Worm (Caenorhabditis elegans): ENCODE results near the gene Y38H8A.12.

ce11 chrIV:13482469-13482868 lies 21.7 kb upstream of the Y38H8A.12 start, which contains the start of gene Y38H8A.1:
- TF ChIP-seq grh-1 (GFP tag; IDR thresholded peaks at IDR 0.05) (no peak), hlh-4 (tag; optimal IDR thresholded peaks at IDR 0.05) (no peak), alr-1 (tag; optimal IDR thresholded peaks at IDR 0.05; ENCODE audit: borderline replicate concordance) (no peak), ama-1 (optimal IDR thresholded peaks at IDR 0.05) (no peak), ztf-11 (tag; optimal IDR thresholded peaks at IDR 0.05) (no peak), mep-1 (tag; optimal IDR thresholded peaks at IDR 0.05) (no peak), dpl-1 (GFP tag; optimal IDR thresholded peaks at IDR 0.05) (no peak), ceh-82 (tag; optimal IDR thresholded peaks at IDR 0.05) (no peak), hpl-2 (GFP tag; optimal IDR thresholded peaks at IDR 0.05) (no peak), pax-3 (tag; optimal IDR thresholded peaks at IDR 0.05) (no peak), fkh-10 (GFP tag; optimal IDR thresholded peaks at IDR 0.05) (no peak), ztf-4 (tag; optimal IDR thresholded peaks at IDR 0.05) (no peak), fos-1 (tag; optimal IDR thresholded peaks at IDR 0.05) (no peak)
